Worm (Caenorhabditis elegans): ENCODE measurements around the gene C47A4.1.
A peak's percentile ranks its signal among the peaks of the same experiment; 100 is the strongest.

C47A4.1 gene

ce11 chrIV:13686965-13687425 is 29.2 kb downstream of the C47A4.1 start, which contains the start of gene nyn-1:
TSS of gene nyn-1 (minus strand) at chrIV:13687015.
- TF ChIP-seq sox-2 (GFP tag; IDR thresholded peaks at IDR 0.05) (no peak), pax-1 (tag; optimal IDR thresholded peaks at IDR 0.05) (no peak), fax-1 (tag; optimal IDR thresholded peaks at IDR 0.05) (no peak), zip-5 (tag; optimal IDR thresholded peaks at IDR 0.05) (no peak), lin-11 (tag; optimal IDR thresholded peaks at IDR 0.05) (no peak), sox-4 (tag; optimal IDR thresholded peaks at IDR 0.05) (no peak)

ce11 chrIV:13684827-13685226 is 31.4 kb downstream of the C47A4.1 start:
- TF ChIP-seq madf-2 (tag; optimal IDR thresholded peaks at IDR 0.05) (no peak), pat-9 (tag; optimal IDR thresholded peaks at IDR 0.05) (no peak), elt-2 (tag; optimal IDR thresholded peaks at IDR 0.05) (no peak), fkh-6 (tag; optimal IDR thresholded peaks at IDR 0.05) (no peak), ttx-3 (tag; optimal IDR thresholded peaks at IDR 0.05) (no peak), C38D4.7 (GFP tag; optimal IDR thresholded peaks at IDR 0.05) (no peak), ceh-24 (tag; optimal IDR thresholded peaks at IDR 0.05) (no peak), hlh-13 (GFP tag; optimal IDR thresholded peaks at IDR 0.05) (no peak), che-1 (tag; optimal IDR thresholded peaks at IDR 0.05) (no peak), F13H6.1 (tag; optimal IDR thresholded peaks at IDR 0.05) (no peak), nfya-1 (tag; optimal IDR thresholded peaks at IDR 0.05) (no peak), tbx-7 (tag; optimal IDR thresholded peaks at IDR 0.05) (no peak), C08G9.2 (tag; optimal IDR thresholded peaks at IDR 0.05) (no peak), odd-2 (tag; optimal IDR thresholded peaks at IDR 0.05) (no peak), pha-4 (tag; optimal IDR thresholded peaks at IDR 0.05) (no peak), dve-1 (tag; optimal IDR thresholded peaks at IDR 0.05) (no peak)

- TF ChIP-seq elt-2 (tag; optimal IDR thresholded peaks at IDR 0.05) (peak; percentile 52), pag-3 (tag; optimal IDR thresholded peaks at IDR 0.05; ENCODE audit: borderline replicate concordance) (no peak), odd-2 (tag; optimal IDR thresholded peaks at IDR 0.05) (no peak), ceh-24 (tag; optimal IDR thresholded peaks at IDR 0.05) (no peak), ceh-48 (tag; optimal IDR thresholded peaks at IDR 0.05) (no peak), lin-11 (tag; optimal IDR thresholded peaks at IDR 0.05) (no peak), ceh-9 (tag; optimal IDR thresholded peaks at IDR 0.05) (no peak), sdc-2 (tag; optimal IDR thresholded peaks at IDR 0.05) (no peak), nhr-11 (tag; optimal IDR thresholded peaks at IDR 0.05) (no peak), unc-55 (GFP tag; optimal IDR thresholded peaks at IDR 0.05) (peak; percentile 86)
These were observed 33.4 kb downstream of the C47A4.1 start for ce11 chrIV:13682733-13683132.

- TF ChIP-seq F13H6.1 (tag; optimal IDR thresholded peaks at IDR 0.05) (no peak), lin-11 (tag; optimal IDR thresholded peaks at IDR 0.05) (no peak), nfya-1 (tag; optimal IDR thresholded peaks at IDR 0.05) (peak; percentile 77)
These were observed 36.7 kb downstream of the C47A4.1 start for ce11 chrIV:13679495-13679894.

- no peak for TF ChIP-seq ceh-45 (GFP tag; IDR thresholded peaks at IDR 0.05)
- TF ChIP-seq hlh-30 (tag; optimal IDR thresholded peaks at IDR 0.05; ENCODE audit: insufficient read depth), result no peak
- TF ChIP-seq ceh-14 (tag; optimal IDR thresholded peaks at IDR 0.05), result no peak
- TF ChIP-seq elt-4 (tag; optimal IDR thresholded peaks at IDR 0.05), result no peak
- no peak for TF ChIP-seq lim-6 (tag; optimal IDR thresholded peaks at IDR 0.05)
- TF ChIP-seq pha-2 (tag; optimal IDR thresholded peaks at IDR 0.05), result no peak
- no peak for TF ChIP-seq unc-3 (GFP tag; conservative IDR thresholded peaks at IDR 0.05)
- no peak for TF ChIP-seq unc-3 (tag; optimal IDR thresholded peaks at IDR 0.05)
- TF ChIP-seq ceh-22 (tag; optimal IDR thresholded peaks at IDR 0.05), result no peak
- TF ChIP-seq pag-3 (tag; optimal IDR thresholded peaks at IDR 0.05; ENCODE audit: borderline replicate concordance), result no peak
- no peak for TF ChIP-seq eyg-1 (tag; optimal IDR thresholded peaks at IDR 0.05)
- no peak for TF ChIP-seq ceh-48 (tag; optimal IDR thresholded peaks at IDR 0.05)
- no peak for TF ChIP-seq ref-2 (tag; optimal IDR thresholded peaks at IDR 0.05)
- TF ChIP-seq fkh-10 (GFP tag; optimal IDR thresholded peaks at IDR 0.05), result no peak
These were observed 37.5 kb downstream of the C47A4.1 start, which contains the start of gene srlf-26 for ce11 chrIV:13678649-13679048. TSS of gene srlf-26 (plus strand) at chrIV:13678949.

Measured in whole organism, late embryonic.